Worm (Caenorhabditis elegans): Measurements from ENCODE around the gene F55A4.13.

The F55A4.13 gene

ce11 chrX:1017456-1017855, at the start of gene F55A4.13, which contains the start of gene nlf-1:
Gene F55A4.13, minus strand, starts transcription at chrX:1017556.
Gene nlf-1, minus strand, starts transcription at chrX:1017567.
- no peak for TF ChIP-seq F13H6.1 (tag; optimal IDR thresholded peaks at IDR 0.05)
- TF ChIP-seq nhr-25 (tag; optimal IDR thresholded peaks at IDR 0.05), result no peak
- no peak for TF ChIP-seq Y55F3AM.14 (GFP tag; optimal IDR thresholded peaks at IDR 0.05)
- no peak for TF ChIP-seq aly-2 (tag; optimal IDR thresholded peaks at IDR 0.05)
- TF ChIP-seq egl-27 (tag; optimal IDR thresholded peaks at IDR 0.05), result no peak
- TF ChIP-seq nhr-77 (tag; optimal IDR thresholded peaks at IDR 0.05), result no peak
- no peak for TF ChIP-seq ama-1 (optimal IDR thresholded peaks at IDR 0.05)
- TF ChIP-seq alr-1 (tag; optimal IDR thresholded peaks at IDR 0.05), result no peak
- TF ChIP-seq ceh-16 (tag; optimal IDR thresholded peaks at IDR 0.05), result no peak
- TF ChIP-seq ZK546.5 (tag; optimal IDR thresholded peaks at IDR 0.05), result no peak
- TF ChIP-seq mbf-1 (tag; optimal IDR thresholded peaks at IDR 0.05), result no peak
- no peak for TF ChIP-seq gmeb-1 (tag; optimal IDR thresholded peaks at IDR 0.05)
- TF ChIP-seq unc-39 (tag; optimal IDR thresholded peaks at IDR 0.05), result no peak
- TF ChIP-seq unc-62 (GFP tag; optimal IDR thresholded peaks at IDR 0.05), result no peak
- TF ChIP-seq nhr-10 (tag; optimal IDR thresholded peaks at IDR 0.05), result no peak
- no peak for TF ChIP-seq lin-11 (tag; optimal IDR thresholded peaks at IDR 0.05)
- no peak for TF ChIP-seq dmd-4 (tag; optimal IDR thresholded peaks at IDR 0.05)
- TF ChIP-seq sma-9 (GFP tag; optimal IDR thresholded peaks at IDR 0.05), result no peak
- no peak for TF ChIP-seq sma-9 (tag; optimal IDR thresholded peaks at IDR 0.05)
- TF ChIP-seq ztf-11 (tag; optimal IDR thresholded peaks at IDR 0.05), result no peak
- TF ChIP-seq zag-1 (tag; optimal IDR thresholded peaks at IDR 0.05), result no peak

- peak in 1 of 2 experiments; percentile 62 for TF ChIP-seq mdl-1 (tag; optimal IDR thresholded peaks at IDR 0.05)
- peak; percentile 59 for TF ChIP-seq mab-5 (tag; optimal IDR thresholded peaks at IDR 0.05)
- TF ChIP-seq lin-11 (tag; optimal IDR thresholded peaks at IDR 0.05), result peak; percentile 11
- TF ChIP-seq zag-1 (tag; optimal IDR thresholded peaks at IDR 0.05), result peak; percentile 76
- no peak for TF ChIP-seq skn-1 (tag; optimal IDR thresholded peaks at IDR 0.05)
- TF ChIP-seq aly-2 (tag; optimal IDR thresholded peaks at IDR 0.05), result no peak
- TF ChIP-seq snpc-4 (tag; optimal IDR thresholded peaks at IDR 0.05), result peak; percentile 31
- TF ChIP-seq gmeb-1 (tag; optimal IDR thresholded peaks at IDR 0.05), result no peak
- peak; percentile 23 for TF ChIP-seq Y55F3AM.14 (GFP tag; optimal IDR thresholded peaks at IDR 0.05)
- peak; percentile 6 for TF ChIP-seq sem-4 (tag; optimal IDR thresholded peaks at IDR 0.05)
- peak; percentile 67 for TF ChIP-seq C34F6.9 (tag; optimal IDR thresholded peaks at IDR 0.05)
- no peak for TF ChIP-seq fos-1 (tag; optimal IDR thresholded peaks at IDR 0.05)
- peak; percentile 83 for TF ChIP-seq unc-55 (GFP tag; optimal IDR thresholded peaks at IDR 0.05)
- peak; percentile 38 for TF ChIP-seq sma-9 (GFP tag; optimal IDR thresholded peaks at IDR 0.05)
- TF ChIP-seq sma-9 (tag; optimal IDR thresholded peaks at IDR 0.05), result no peak
- no peak for TF ChIP-seq lin-39 (tag; optimal IDR thresholded peaks at IDR 0.05)
- no peak for TF ChIP-seq nhr-23 (tag; optimal IDR thresholded peaks at IDR 0.05)
- TF ChIP-seq crh-2 (tag; optimal IDR thresholded peaks at IDR 0.05), result peak; percentile 38
- TF ChIP-seq ceh-82 (tag; optimal IDR thresholded peaks at IDR 0.05), result no peak
- peak; percentile 61 for TF ChIP-seq nhr-129 (tag; optimal IDR thresholded peaks at IDR 0.05)
- TF ChIP-seq F13H6.1 (tag; optimal IDR thresholded peaks at IDR 0.05), result peak; percentile 78
- TF ChIP-seq lin-13 (GFP tag; optimal IDR thresholded peaks at IDR 0.05), result peak; percentile 15
- peak; percentile 9 to 56 for TF ChIP-seq lsy-2 (tag; optimal IDR thresholded peaks at IDR 0.05)
These were observed 46.7 kb upstream of the F55A4.13 start for ce11 chrX:1064064-1064463.

- TF ChIP-seq zag-1 (tag; optimal IDR thresholded peaks at IDR 0.05), result peak; percentile 76
- TF ChIP-seq mdl-1 (tag; optimal IDR thresholded peaks at IDR 0.05), result peak in 1 of 2 experiments; percentile 3
- TF ChIP-seq fos-1 (tag; optimal IDR thresholded peaks at IDR 0.05), result no peak
- TF ChIP-seq sem-4 (tag; optimal IDR thresholded peaks at IDR 0.05), result peak; percentile 63
- peak; percentile 34 for TF ChIP-seq C34F6.9 (tag; optimal IDR thresholded peaks at IDR 0.05)
- peak; percentile 53 for TF ChIP-seq F13H6.1 (tag; optimal IDR thresholded peaks at IDR 0.05)
- TF ChIP-seq nhr-77 (tag; optimal IDR thresholded peaks at IDR 0.05), result no peak
- TF ChIP-seq ztf-1 (GFP tag; conservative IDR thresholded peaks at IDR 0.05), result no peak
- no peak for TF ChIP-seq nhr-23 (tag; optimal IDR thresholded peaks at IDR 0.05)
- TF ChIP-seq lsy-2 (tag; optimal IDR thresholded peaks at IDR 0.05), result peak in 1 of 2 experiments; percentile 43
- no peak for TF ChIP-seq nhr-11 (tag; optimal IDR thresholded peaks at IDR 0.05)
- TF ChIP-seq ztf-4 (tag; optimal IDR thresholded peaks at IDR 0.05), result no peak
- no peak for TF ChIP-seq ztf-11 (tag; optimal IDR thresholded peaks at IDR 0.05)
- TF ChIP-seq unc-62 (GFP tag; optimal IDR thresholded peaks at IDR 0.05), result no peak
- TF ChIP-seq nhr-129 (tag; optimal IDR thresholded peaks at IDR 0.05), result peak; percentile 23
- no peak for TF ChIP-seq lin-39 (tag; optimal IDR thresholded peaks at IDR 0.05)
- no peak for TF ChIP-seq R02D3.7 (tag; optimal IDR thresholded peaks at IDR 0.05)
- no peak for TF ChIP-seq egl-27 (tag; optimal IDR thresholded peaks at IDR 0.05)
- no peak for TF ChIP-seq elt-1 (tag; optimal IDR thresholded peaks at IDR 0.05)
- TF ChIP-seq unc-55 (GFP tag; optimal IDR thresholded peaks at IDR 0.05), result peak; percentile 22
- TF ChIP-seq blmp-1 (tag; optimal IDR thresholded peaks at IDR 0.05; ENCODE audit: insufficient read depth), result no peak
- TF ChIP-seq mab-5 (tag; optimal IDR thresholded peaks at IDR 0.05), result no peak
- no peak for TF ChIP-seq lin-11 (tag; optimal IDR thresholded peaks at IDR 0.05)
- no peak for TF ChIP-seq unc-39 (tag; optimal IDR thresholded peaks at IDR 0.05)
- no peak for TF ChIP-seq elt-3 (tag; optimal IDR thresholded peaks at IDR 0.05)
- TF ChIP-seq alr-1 (tag; optimal IDR thresholded peaks at IDR 0.05), result no peak
- TF ChIP-seq nhr-6 (tag; optimal IDR thresholded peaks at IDR 0.05), result no peak
- no peak for TF ChIP-seq lin-13 (GFP tag; optimal IDR thresholded peaks at IDR 0.05)
- TF ChIP-seq aly-2 (tag; optimal IDR thresholded peaks at IDR 0.05), result no peak
- no peak for TF ChIP-seq dmd-4 (tag; optimal IDR thresholded peaks at IDR 0.05)
- TF ChIP-seq sma-9 (GFP tag; optimal IDR thresholded peaks at IDR 0.05), result no peak
- no peak for TF ChIP-seq sma-9 (tag; optimal IDR thresholded peaks at IDR 0.05)
- TF ChIP-seq nhr-12 (tag; optimal IDR thresholded peaks at IDR 0.05), result no peak
- no peak for TF ChIP-seq ceh-82 (tag; optimal IDR thresholded peaks at IDR 0.05)
These were observed 45.2 kb upstream of the F55A4.13 start, which contains the start of gene unc-1 for ce11 chrX:1062403-1063073. Gene unc-1, minus strand, starts transcription at chrX:1062453.

All from whole organism, L2 larva.